Fruit fly (Drosophila melanogaster) Kc167 (cell line): ENCODE measurements around the gene CG6962.

Experiments
- Myc ChIP-seq: fragments of >200 bp; optimal IDR thresholded peaks from 2 replicates; lab custom pipeline; 2017; ENCODE audit warnings: missing external identifiers
- Sin3A ChIP-seq: fragments of >200 bp; optimal IDR thresholded peaks from 2 replicates; lab custom pipeline; 2018; ENCODE audit warnings: missing external identifiers
- h ChIP-seq: fragments of >200 bp; optimal IDR thresholded peaks from 3 replicates; lab custom pipeline; 2018; ENCODE audit warnings: missing external identifiers
- insv ChIP-seq: fragments of >200 bp; optimal IDR thresholded peaks from 3 replicates; lab custom pipeline; 2018; ENCODE audit warnings: missing external identifiers
- psq ChIP-seq: fragments of >200 bp; optimal IDR thresholded peaks from 2 replicates; lab custom pipeline; 2017; ENCODE audit warnings: missing external identifiers
- ttk ChIP-seq: sonication (Bioruptor generic); optimal IDR thresholded peaks from 2 replicates; lab custom pipeline; 2017; ENCODE audit warnings: missing external identifiers

The CG6962 gene

dm6 chr3R:11850917-11851897 is 31.1 kb downstream of the CG6962 start:
- no peak for TF ChIP-seq ttk (lab: Kevin White, UChicago)
- no peak for TF ChIP-seq Sin3A
- TF ChIP-seq Myc (lab: Kevin White, UChicago), result no peak
- TF ChIP-seq h (lab: Kevin White, UChicago), result no peak
- TF ChIP-seq insv, result no peak
- no peak for TF ChIP-seq psq (lab: Kevin White, UChicago)

- TF ChIP-seq ttk (lab: Kevin White, UChicago), result no peak
- no peak for TF ChIP-seq psq (lab: Kevin White, UChicago)
- no peak for TF ChIP-seq insv
- TF ChIP-seq Myc (lab: Kevin White, UChicago), result no peak
- TF ChIP-seq Sin3A, result no peak
- TF ChIP-seq h (lab: Kevin White, UChicago), result no peak
These were observed 32.7 kb downstream of the CG6962 start for dm6 chr3R:11849378-11850249.

dm6 chr3R:11847379-11847778 is 35.0 kb downstream of the CG6962 start:
- TF ChIP-seq psq (lab: Kevin White, UChicago) (no peak), Sin3A (no peak), ttk (lab: Kevin White, UChicago) (no peak), Myc (lab: Kevin White, UChicago) (no peak), h (lab: Kevin White, UChicago) (no peak), insv (no peak)

- TF ChIP-seq Myc (lab: Kevin White, UChicago) (no peak), insv (no peak), Sin3A (no peak), psq (lab: Kevin White, UChicago) (no peak), h (lab: Kevin White, UChicago) (no peak), ttk (lab: Kevin White, UChicago) (no peak)
These were observed 48.9 kb downstream of the CG6962 start for dm6 chr3R:11833406-11833805.

- no peak for TF ChIP-seq Sin3A
- TF ChIP-seq insv, result no peak
- TF ChIP-seq h (lab: Kevin White, UChicago), result no peak
- TF ChIP-seq psq (lab: Kevin White, UChicago), result no peak
- TF ChIP-seq ttk (lab: Kevin White, UChicago), result no peak
- no peak for TF ChIP-seq Myc (lab: Kevin White, UChicago)
These were observed 51.4 kb downstream of the CG6962 start for dm6 chr3R:11830757-11831586.
